Worm (Caenorhabditis elegans): Measurements from ENCODE around the gene ZK512.8.

ce11 chrIII:9105653-9106052 lies 40.2 kb upstream of the ZK512.8 start:
- TF ChIP-seq dmd-4 (tag; optimal IDR thresholded peaks at IDR 0.05) = no peak
- TF ChIP-seq nhr-25 (tag; optimal IDR thresholded peaks at IDR 0.05) = no peak
- TF ChIP-seq ztf-4 (tag; optimal IDR thresholded peaks at IDR 0.05) = no peak
- no peak for TF ChIP-seq mdl-1 (tag; optimal IDR thresholded peaks at IDR 0.05)
